Fruit fly (Drosophila melanogaster) whole organism, embryonic: ENCODE results near the gene foxo.

ENCODE experiments used
- ATbp ChIP-seq: fragments of 200-800 bp; sonication (Bioruptor generic); optimal IDR thresholded peaks from 2 replicates; lab custom pipeline; 2017; ENCODE audit warnings: missing biosample characterization, mild to moderate bottlenecking, missing genetic modification characterization, missing genetic modification reagents
- Ada2b ChIP-seq: fragments of 200-800 bp; sonication (Bioruptor generic); IDR thresholded peaks from 2 replicates; pipeline ENCODE4 v1.3.6; 2022; ENCODE audit warnings: missing biosample characterization, missing genetic modification characterization
- Adf1 ChIP-seq: fragments of 200-800 bp; sonication (Bioruptor generic); IDR thresholded peaks from 2 replicates; pipeline ENCODE4 v1.3.6; 2022; ENCODE audit warnings: missing biosample characterization, missing genetic modification characterization
- Bteb2 ChIP-seq: fragments of 200-800 bp; sonication (Bioruptor generic); optimal IDR thresholded peaks from 2 replicates; lab custom pipeline; 2016; ENCODE audit warnings: missing biosample characterization, missing genetic modification characterization
- CG10209 ChIP-seq: fragments of 200-800 bp; sonication (Bioruptor generic); optimal IDR thresholded peaks from 3 replicates; lab custom pipeline; 2017; ENCODE audit warnings: missing biosample characterization, mild to moderate bottlenecking, missing genetic modification characterization, missing genetic modification reagents
- CG10979 ChIP-seq: fragments of 200-800 bp; sonication (Bioruptor generic); optimal IDR thresholded peaks from 2 replicates; lab custom pipeline; 2018; ENCODE audit warnings: missing biosample characterization, mild to moderate bottlenecking, missing genetic modification characterization, moderate library complexity
- CG11695 ChIP-seq: fragments of 200-800 bp; sonication (Bioruptor generic); IDR thresholded peaks from 3 replicates; pipeline ENCODE4 v1.3.6; 2022; ENCODE audit warnings: missing biosample characterization, missing genetic modification characterization
- CG12155 ChIP-seq: fragments of 200-800 bp; sonication (Bioruptor generic); optimal IDR thresholded peaks from 3 replicates; lab custom pipeline; 2016; ENCODE audit warnings: missing biosample characterization, missing genetic modification characterization
- CG13123 ChIP-seq: fragments of 200-800 bp; sonication (Bioruptor generic); optimal IDR thresholded peaks from 2 replicates; lab custom pipeline; 2016; ENCODE audit warnings: missing biosample characterization, missing genetic modification characterization
- CG14014 ChIP-seq: fragments of 200-800 bp; sonication (Bioruptor generic); IDR thresholded peaks from 2 replicates; pipeline ENCODE4 v1.3.6; 2022; ENCODE audit warnings: missing biosample characterization, missing genetic modification characterization
- CG1529 ChIP-seq: fragments of 200-800 bp; sonication (Bioruptor generic); optimal IDR thresholded peaks from 3 replicates; lab custom pipeline; 2018; ENCODE audit warnings: missing biosample characterization, missing genetic modification characterization
- CG15601 ChIP-seq: fragments of 200-800 bp; sonication (Bioruptor generic); optimal IDR thresholded peaks from 3 replicates; lab custom pipeline; 2019; ENCODE audit warnings: missing biosample characterization, mild to moderate bottlenecking, missing genetic modification characterization, moderate library complexity
- CG17186 ChIP-seq: fragments of 200-800 bp; sonication (Bioruptor generic); optimal IDR thresholded peaks from 3 replicates; lab custom pipeline; 2017; ENCODE audit warnings: missing biosample characterization, missing genetic modification reagents, missing genetic modification characterization
- CG30403 ChIP-seq: fragments of 200-800 bp; sonication (Bioruptor generic); optimal IDR thresholded peaks from 3 replicates; lab custom pipeline; 2016; ENCODE audit warnings: missing biosample characterization, missing genetic modification characterization
- CG3065 ChIP-seq: fragments of 200-800 bp; sonication (Bioruptor generic); optimal IDR thresholded peaks from 2 replicates; lab custom pipeline; 2016; ENCODE audit warnings: missing biosample characterization, missing genetic modification characterization
- CG31365 ChIP-seq: fragments of 200-800 bp; sonication (Bioruptor generic); optimal IDR thresholded peaks from 2 replicates; lab custom pipeline; 2018; ENCODE audit warnings: missing biosample characterization, mild to moderate bottlenecking, missing genetic modification characterization
- CG32532 ChIP-seq: fragments of 200-800 bp; sonication (Bioruptor generic); IDR thresholded peaks from 2 replicates; pipeline ENCODE4 v1.3.6; 2022; ENCODE audit warnings: missing biosample characterization, missing genetic modification characterization
- CG33557 ChIP-seq: fragments of 200-800 bp; sonication (Bioruptor generic); optimal IDR thresholded peaks from 2 replicates; lab custom pipeline; 2019; ENCODE audit warnings: missing biosample characterization, mild to moderate bottlenecking, missing genetic modification characterization, moderate library complexity
- CG4424 ChIP-seq: fragments of 200-800 bp; sonication (Bioruptor generic); optimal IDR thresholded peaks from 3 replicates; lab custom pipeline; 2016; ENCODE audit warnings: missing biosample characterization, missing genetic modification characterization
- CG5953 ChIP-seq: fragments of 200-800 bp; sonication (Bioruptor generic); IDR thresholded peaks from 2 replicates; pipeline ENCODE4 v1.3.6; 2022; ENCODE audit warnings: missing biosample characterization, missing genetic modification characterization
- CG6254 ChIP-seq: fragments of 200-800 bp; sonication (Bioruptor generic); optimal IDR thresholded peaks from 3 replicates; lab custom pipeline; 2017; ENCODE audit warnings: mild to moderate bottlenecking, missing biosample characterization, missing genetic modification reagents, missing genetic modification characterization
- CG6765 ChIP-seq: fragments of 200-800 bp; sonication (Bioruptor generic); optimal IDR thresholded peaks from 3 replicates; lab custom pipeline; 2017; ENCODE audit warnings: missing biosample characterization, mild to moderate bottlenecking, missing genetic modification characterization
- CG8089 ChIP-seq: fragments of 200-800 bp; sonication (Bioruptor generic); optimal IDR thresholded peaks from 3 replicates; lab custom pipeline; 2016; ENCODE audit warnings: missing biosample characterization, missing genetic modification characterization
- CG9727 ChIP-seq: fragments of 200-800 bp; sonication (Bioruptor generic); optimal IDR thresholded peaks from 3 replicates; lab custom pipeline; 2017; ENCODE audit warnings: missing biosample characterization, mild to moderate bottlenecking, missing genetic modification characterization
- CrebB ChIP-seq: fragments of 200-800 bp; sonication (Bioruptor generic); optimal IDR thresholded peaks from 3 replicates; lab custom pipeline; 2018; ENCODE audit warnings: missing biosample characterization, mild to moderate bottlenecking, missing genetic modification characterization
- E2f1 ChIP-seq: fragments of 200-800 bp; sonication (Bioruptor generic); IDR thresholded peaks from 2 replicates; pipeline ENCODE4 v1.3.6; 2022; ENCODE audit warnings: missing biosample characterization, missing genetic modification characterization
- Gsc ChIP-seq: fragments of 200-800 bp; sonication (Bioruptor generic); IDR thresholded peaks from 2 replicates; pipeline ENCODE4 v1.3.6; 2022; ENCODE audit warnings: missing biosample characterization, missing genetic modification characterization
- Med ChIP-seq: fragments of 200-800 bp; sonication (Bioruptor generic); peaks from one replicate; lab custom pipeline; 2016; ENCODE audit warnings: missing biosample characterization, missing genetic modification characterization, mild to moderate bottlenecking, inconsistent platforms, moderate library complexity
- Nf-YC ChIP-seq: fragments of 200-800 bp; optimal IDR thresholded peaks from 3 replicates; lab custom pipeline; 2019; ENCODE audit warnings: missing biosample characterization, mild to moderate bottlenecking, missing genetic modification characterization, moderate library complexity
- PHDP ChIP-seq: fragments of 200-800 bp; sonication (Bioruptor generic); optimal IDR thresholded peaks from 3 replicates; lab custom pipeline; 2018; ENCODE audit warnings: missing biosample characterization, mild to moderate bottlenecking, missing genetic modification characterization, moderate library complexity
- Pdp1 ChIP-seq, 2 experiments: fragments of 200-800 bp; sonication (Bioruptor generic); optimal IDR thresholded peaks; 3 replicates each; lab custom pipeline; 2016; ENCODE audit warnings: missing biosample characterization in 2 of 2, missing genetic modification characterization in 2 of 2, mild to moderate bottlenecking in 1 of 2, moderate library complexity in 1 of 2
- Stat92E ChIP-seq, 3 experiments: fragments of >200 bp in 2 of 3; fragments of 200-800 bp in 1 of 3; sonication (Bioruptor generic) in 1 of 3; optimal IDR thresholded peaks; 2 replicates each; lab custom pipeline; 2017 to 2019; ENCODE audit warnings: missing biosample characterization in 3 of 3, missing genetic modification characterization in 3 of 3, mild to moderate bottlenecking in 1 of 3, moderate library complexity in 1 of 3
- Taf1 ChIP-seq: fragments of 200-800 bp; sonication (Bioruptor generic); IDR thresholded peaks from 2 replicates; pipeline ENCODE4 v1.3.6; 2022; ENCODE audit warnings: missing biosample characterization, missing genetic modification characterization
- Xbp1 ChIP-seq: fragments of 200-800 bp; sonication (Bioruptor generic); optimal IDR thresholded peaks from 3 replicates; lab custom pipeline; 2016; ENCODE audit warnings: missing biosample characterization, mild to moderate bottlenecking, missing genetic modification characterization
- az2 ChIP-seq: fragments of 200-800 bp; sonication (Bioruptor generic); optimal IDR thresholded peaks from 3 replicates; lab custom pipeline; 2016; ENCODE audit warnings: missing biosample characterization, missing genetic modification characterization
- bsh ChIP-seq, 2 experiments: fragments of 200-800 bp; sonication (Bioruptor generic); optimal IDR thresholded peaks; 2 replicates each; lab custom pipeline; 2017 to 2018; ENCODE audit warnings: mild to moderate bottlenecking in 2 of 2, missing biosample characterization in 2 of 2, missing genetic modification characterization in 2 of 2, moderate library complexity in 1 of 2
- dysf ChIP-seq: fragments of 200-800 bp; sonication (Bioruptor generic); IDR thresholded peaks from 3 replicates; pipeline ENCODE4 v1.3.6; 2022; ENCODE audit warnings: missing biosample characterization, missing genetic modification characterization
- esg ChIP-seq: fragments of 200-800 bp; sonication (Bioruptor generic); conservative IDR thresholded peaks from 2 replicates; pipeline ENCODE4 v1.3.6; 2022; ENCODE audit warnings: missing biosample characterization, missing genetic modification characterization
- kah ChIP-seq: fragments of 200-800 bp; sonication (Bioruptor generic); optimal IDR thresholded peaks from 2 replicates; lab custom pipeline; 2018; ENCODE audit warnings: missing biosample characterization, mild to moderate bottlenecking, missing genetic modification characterization
- klu ChIP-seq: fragments of 200-800 bp; sonication (Bioruptor generic); IDR thresholded peaks from 2 replicates; pipeline ENCODE4 v1.3.6; 2022; ENCODE audit warnings: missing biosample characterization, missing genetic modification characterization
- maf-S ChIP-seq: fragments of 200-800 bp; sonication (Bioruptor generic); optimal IDR thresholded peaks from 2 replicates; lab custom pipeline; 2016; ENCODE audit warnings: missing biosample characterization, missing genetic modification characterization
- mld ChIP-seq: fragments of 200-800 bp; sonication (Bioruptor generic); IDR thresholded peaks from 3 replicates; pipeline ENCODE4 v1.3.6; 2022; ENCODE audit warnings: missing biosample characterization, missing genetic modification characterization; ENCODE audit not compliant: partially characterized antibody
- oc ChIP-seq: fragments of 200-800 bp; sonication (Bioruptor generic); optimal IDR thresholded peaks from 2 replicates; lab custom pipeline; 2018; ENCODE audit warnings: missing biosample characterization, mild to moderate bottlenecking, missing genetic modification characterization, moderate library complexity
- otp ChIP-seq: fragments of 200-800 bp; sonication (Bioruptor generic); IDR thresholded peaks from 3 replicates; pipeline ENCODE4, ENCODE4 v1.3.6; 2022; ENCODE audit warnings: missing biosample characterization, missing genetic modification characterization
- pros ChIP-seq: fragments of 200-800 bp; sonication (Bioruptor generic); optimal IDR thresholded peaks from 3 replicates; lab custom pipeline; 2019; ENCODE audit warnings: missing biosample characterization, mild to moderate bottlenecking, missing genetic modification characterization, moderate library complexity
- sens-2 ChIP-seq: fragments of 200-800 bp; sonication (Bioruptor generic); IDR thresholded peaks from 2 replicates; pipeline ENCODE4 v1.3.6; 2022; ENCODE audit warnings: missing biosample characterization, missing genetic modification characterization
- stwl ChIP-seq: fragments of 200-800 bp; sonication (Bioruptor generic); optimal IDR thresholded peaks from 3 replicates; lab custom pipeline; 2018; ENCODE audit warnings: missing biosample characterization, mild to moderate bottlenecking, missing genetic modification characterization, moderate library complexity
- trh ChIP-seq: fragments of 200-800 bp; sonication (Bioruptor generic); optimal IDR thresholded peaks from 2 replicates; lab custom pipeline; 2016; ENCODE audit warnings: missing biosample characterization, missing genetic modification characterization
- yki ChIP-seq: fragments of >200 bp; optimal IDR thresholded peaks from 3 replicates; lab custom pipeline; 2018

foxo gene

DNA sequence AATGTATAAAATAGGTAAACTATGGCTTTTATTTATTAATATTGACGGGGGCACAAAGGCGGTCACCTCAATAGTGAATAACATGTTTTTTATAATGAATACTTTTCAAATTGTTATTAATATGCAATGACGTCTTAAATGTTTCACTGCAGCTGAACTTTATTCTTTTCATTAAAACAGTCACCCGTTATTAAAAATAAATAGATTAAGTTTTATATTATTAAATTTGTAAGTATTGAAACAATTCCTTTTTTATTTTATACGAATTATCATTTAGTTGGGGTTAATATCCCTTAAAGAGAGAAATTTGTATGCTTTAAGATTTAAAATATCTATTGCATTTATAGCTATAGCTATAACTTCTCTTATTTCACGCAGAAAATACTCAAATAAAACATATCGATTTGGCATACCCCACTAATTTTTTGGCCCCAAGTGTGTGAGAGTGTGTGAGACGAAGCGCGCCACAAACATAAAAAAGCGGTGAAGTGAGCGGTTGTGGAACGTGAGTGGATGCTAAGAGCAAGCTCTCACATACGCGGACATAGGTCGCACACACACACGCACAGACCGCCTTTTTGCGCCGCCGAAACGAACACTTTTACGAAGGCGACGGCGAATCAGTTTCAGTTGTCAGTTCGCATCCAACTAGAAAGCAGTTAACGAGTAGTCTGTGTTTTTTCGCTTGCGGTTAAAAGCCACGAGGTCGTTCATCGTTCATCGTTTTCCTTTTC, at the start of gene foxo:
TSS of gene foxo (plus strand) at position 626 of the 734 bp plus-strand sequence.
- TF ChIP-seq CG33557 (GFP tag; lab: Kevin White, UChicago) (peak; percentile 12), trh (GFP tag; lab: Kevin White, UChicago) (no peak), Pdp1 (GFP tag; optimal IDR thresholded peaks at IDR 0.05; lab: Kevin White, UChicago) (peak; percentile 14 to 40), otp (no peak), CG15601 (tag; lab: Kevin White, UChicago) (peak; percentile 79), CG3065 (peak; percentile 14), CG10979 (peak; percentile 77), CG8089 (no peak), yki (lab: Kevin White, UChicago) (no peak), mld (GFP tag; lab: Robert Waterston, UW) (no peak), CG30403 (GFP tag; lab: Kevin White, UChicago) (peak; percentile 88), oc (tag; lab: Kevin White, UChicago) (peak; percentile 14), CG1529 (GFP tag; lab: Kevin White, UChicago) (peak; percentile 59), Stat92E (GFP tag; optimal IDR thresholded peaks at IDR 0.05; lab: Kevin White, UChicago) (no peak), Med (GFP tag; lab: Kevin White, UChicago) (peak; percentile 82), Ada2b (GFP tag; lab: Robert Waterston, UW) (peak; percentile 61), Taf1 (no peak), sens-2 (GFP tag; lab: Robert Waterston, UW) (no peak), kah (GFP tag; lab: Kevin White, UChicago) (peak; percentile 63), dysf (GFP tag; lab: Robert Waterston, UW) (peak; percentile 76; the same call in 2 of the 3 replicates), ATbp (GFP tag; lab: Kevin White, UChicago) (peak; percentile 69), CrebB (peak; percentile 10), CG11695 (GFP tag; lab: Robert Waterston, UW) (peak; percentile 75), CG14014 (GFP tag; lab: Robert Waterston, UW) (peak; percentile 44), bsh (GFP tag; optimal IDR thresholded peaks at IDR 0.05; lab: Kevin White, UChicago) (peak in 1 of 2 experiments; percentile 77), stwl (tag; lab: Kevin White, UChicago) (no peak), esg (GFP tag; lab: Robert Waterston, UW) (peak; percentile 56), az2 (GFP tag; lab: Kevin White, UChicago) (peak; percentile 69), Adf1 (GFP tag; lab: Robert Waterston, UW) (no peak), CG10209 (peak; percentile 89), CG9727 (peak; percentile 88), CG4424 (GFP tag; lab: Kevin White, UChicago) (peak; percentile 72), Bteb2 (no peak), CG6765 (peak; percentile 75), Gsc (no peak), maf-S (GFP tag; lab: Kevin White, UChicago) (no peak), CG6254 (GFP tag; lab: Kevin White, UChicago) (peak; percentile 74), Xbp1 (GFP tag; lab: Kevin White, UChicago) (peak; percentile 77), PHDP (tag; lab: Kevin White, UChicago) (peak; percentile 88), klu (GFP tag; lab: Robert Waterston, UW) (peak; percentile 26; the same call in 1 of the 2 replicates), E2f1 (GFP tag; lab: Robert Waterston, UW) (no peak; the same call in none of the 2 replicates), CG31365 (tag; lab: Kevin White, UChicago) (no peak), CG17186 (GFP tag; lab: Kevin White, UChicago) (no peak), pros (GFP tag; lab: Kevin White, UChicago) (no peak), CG32532 (GFP tag; lab: Robert Waterston, UW) (peak; percentile 76), Nf-YC (tag; lab: Kevin White, UChicago) (peak; percentile 85), CG12155 (GFP tag; lab: Kevin White, UChicago) (peak; percentile 63), CG13123 (GFP tag; lab: Kevin White, UChicago) (peak; percentile 30), CG5953 (0 out of 2 replicates have a peak, but pooled peaks have one; percentile 42)
